Fruit fly (Drosophila melanogaster): Measurements from ENCODE around the gene how.

The how gene

dm6 chr3R:22035552-22035951 is 6.4 kb upstream of the how start:
- TF ChIP-seq CTCF (optimal IDR thresholded peaks at IDR 0.05) (peak in 1 of 2 experiments; percentile 26), CG8478 (optimal IDR thresholded peaks at IDR 0.05) (no peak)

dm6 chr3R:22039480-22039879 is 2.5 kb upstream of the how start:
- TF ChIP-seq CG8478 (optimal IDR thresholded peaks at IDR 0.05) = no peak
- no peak for TF ChIP-seq CTCF (optimal IDR thresholded peaks at IDR 0.05)

- no peak for TF ChIP-seq CG8478 (optimal IDR thresholded peaks at IDR 0.05)
- TF ChIP-seq CTCF (optimal IDR thresholded peaks at IDR 0.05) = no peak
Observed at dm6 chr3R:22040400-22040799, 1.6 kb upstream of the how start.

- TF ChIP-seq CTCF (optimal IDR thresholded peaks at IDR 0.05) (no peak), CG8478 (optimal IDR thresholded peaks at IDR 0.05) (no peak)
Observed at dm6 chr3R:22042283-22042875, 388 bp downstream of the how start.

dm6 chr3R:22042982-22043381 is 991 bp downstream of the how start:
- TF ChIP-seq CTCF (optimal IDR thresholded peaks at IDR 0.05) = no peak
- TF ChIP-seq CG8478 (optimal IDR thresholded peaks at IDR 0.05) = no peak

dm6 chr3R:22043748-22044402 is 1.9 kb downstream of the how start:
- TF ChIP-seq CTCF (optimal IDR thresholded peaks at IDR 0.05) = no peak
- no peak for TF ChIP-seq CG8478 (optimal IDR thresholded peaks at IDR 0.05)

- TF ChIP-seq CTCF (optimal IDR thresholded peaks at IDR 0.05) = no peak
- TF ChIP-seq CG8478 (optimal IDR thresholded peaks at IDR 0.05) = no peak
Observed at dm6 chr3R:22044443-22044970, 2.5 kb downstream of the how start.

- no peak for TF ChIP-seq CTCF (optimal IDR thresholded peaks at IDR 0.05)
- TF ChIP-seq CG8478 (optimal IDR thresholded peaks at IDR 0.05) = no peak
Observed at dm6 chr3R:22046231-22046630, 4.2 kb downstream of the how start.

dm6 chr3R:22046723-22047122 is 4.7 kb downstream of the how start:
- TF ChIP-seq CG8478 (optimal IDR thresholded peaks at IDR 0.05) (no peak), CTCF (optimal IDR thresholded peaks at IDR 0.05) (no peak)

- TF ChIP-seq CTCF (optimal IDR thresholded peaks at IDR 0.05) (no peak), CG8478 (optimal IDR thresholded peaks at IDR 0.05) (no peak)
Observed at dm6 chr3R:22047412-22047811, 5.4 kb downstream of the how start.

- TF ChIP-seq CTCF (optimal IDR thresholded peaks at IDR 0.05) (no peak), CG8478 (optimal IDR thresholded peaks at IDR 0.05) (no peak)
Observed at dm6 chr3R:22049134-22049796, 7.3 kb downstream of the how start.

dm6 chr3R:22052235-22052634 is 10.2 kb downstream of the how start:
- TF ChIP-seq CG8478 (optimal IDR thresholded peaks at IDR 0.05) (no peak), CTCF (optimal IDR thresholded peaks at IDR 0.05) (no peak)

dm6 chr3R:22053202-22053601 is 11.2 kb downstream of the how start:
- TF ChIP-seq CG8478 (optimal IDR thresholded peaks at IDR 0.05) (no peak), CTCF (optimal IDR thresholded peaks at IDR 0.05) (no peak)

dm6 chr3R:22053740-22054139 is 11.7 kb downstream of the how start:
- TF ChIP-seq CG8478 (optimal IDR thresholded peaks at IDR 0.05) (no peak), CTCF (optimal IDR thresholded peaks at IDR 0.05) (no peak)

- TF ChIP-seq CTCF (optimal IDR thresholded peaks at IDR 0.05) (no peak), CG8478 (optimal IDR thresholded peaks at IDR 0.05) (no peak)
Observed at dm6 chr3R:22057083-22057482, 15.1 kb downstream of the how start.

- no peak for TF ChIP-seq CTCF (optimal IDR thresholded peaks at IDR 0.05)
Observed at dm6 chr3R:22066440-22066839, 24.4 kb downstream of the how start.

Data from S2 (cell line).